Fruit fly (Drosophila melanogaster) whole organism, embryonic: ENCODE data around the gene H2.0.

Source experiments
- Atf6 ChIP-seq: fragments of 200-800 bp; sonication (Bioruptor generic); IDR thresholded peaks from 2 replicates; pipeline ENCODE4 v1.3.6; 2022; ENCODE audit warnings: missing biosample characterization, missing genetic modification characterization
- C15 ChIP-seq: fragments of 200-800 bp; sonication (Bioruptor generic); IDR thresholded peaks from 3 replicates; pipeline ENCODE4 v1.3.6; 2022; ENCODE audit warnings: missing biosample characterization, missing genetic modification characterization
- CG10366 ChIP-seq: fragments of 200-800 bp; sonication (Bioruptor generic); IDR thresholded peaks from 2 replicates; pipeline ENCODE4 v1.3.6; 2022; ENCODE audit warnings: missing biosample characterization, missing genetic modification characterization
- CG12236 ChIP-seq: fragments of 200-800 bp; sonication (Bioruptor generic); optimal IDR thresholded peaks from 2 replicates; lab custom pipeline; 2016; ENCODE audit warnings: missing biosample characterization, missing genetic modification characterization
- CG14860 ChIP-seq: fragments of 200-800 bp; sonication (Bioruptor generic); IDR thresholded peaks from 3 replicates; pipeline ENCODE4 v1.3.6; 2022; ENCODE audit warnings: missing biosample characterization, missing genetic modification characterization; ENCODE audit not compliant: partially characterized antibody
- CG1603 ChIP-seq: fragments of 200-800 bp; sonication (Bioruptor generic); optimal IDR thresholded peaks from 2 replicates; lab custom pipeline; 2019; ENCODE audit warnings: missing biosample characterization, mild to moderate bottlenecking, missing genetic modification characterization, moderate library complexity
- CG17328 ChIP-seq: fragments of 200-800 bp; sonication (Bioruptor generic); IDR thresholded peaks from 2 replicates; pipeline ENCODE4 v1.3.6; 2022; ENCODE audit warnings: missing biosample characterization, missing genetic modification characterization
- CG17912 ChIP-seq: fragments of 200-800 bp; sonication (Bioruptor generic); optimal IDR thresholded peaks from 2 replicates; lab custom pipeline; 2018; ENCODE audit warnings: missing biosample characterization, mild to moderate bottlenecking, missing genetic modification characterization
- CG1792 ChIP-seq: fragments of 200-800 bp; sonication (Bioruptor generic); optimal IDR thresholded peaks from 2 replicates; lab custom pipeline; 2016; ENCODE audit warnings: missing biosample characterization, missing genetic modification characterization
- CG18764 ChIP-seq: fragments of 200-800 bp; sonication (Bioruptor generic); optimal IDR thresholded peaks from 3 replicates; lab custom pipeline; 2016; ENCODE audit warnings: missing biosample characterization, missing genetic modification characterization
- CG2116 ChIP-seq: fragments of 200-800 bp; sonication (Bioruptor generic); optimal IDR thresholded peaks from 3 replicates; lab custom pipeline; 2018; ENCODE audit warnings: missing biosample characterization, mild to moderate bottlenecking, missing genetic modification characterization
- CG2120 ChIP-seq: fragments of 200-800 bp; sonication (Bioruptor generic); optimal IDR thresholded peaks from 3 replicates; lab custom pipeline; 2016; ENCODE audit warnings: missing biosample characterization, missing genetic modification characterization
- CG2199 ChIP-seq: fragments of 200-800 bp; sonication (Bioruptor generic); IDR thresholded peaks from 3 replicates; pipeline ENCODE4 v1.3.6; 2022; ENCODE audit warnings: missing biosample characterization, missing genetic modification characterization
- CG42726 ChIP-seq: fragments of 200-800 bp; sonication (Bioruptor generic); IDR thresholded peaks from 2 replicates; pipeline ENCODE4 v1.3.6; 2022; ENCODE audit warnings: missing biosample characterization, missing genetic modification characterization; ENCODE audit not compliant: partially characterized antibody
- CG43689 ChIP-seq: fragments of 200-800 bp; sonication (Bioruptor generic); IDR thresholded peaks from 2 replicates; pipeline ENCODE4 v1.3.6; 2022; ENCODE audit warnings: missing biosample characterization, missing genetic modification characterization
- CG4404 ChIP-seq: fragments of 200-800 bp; sonication (Bioruptor generic); IDR thresholded peaks from 2 replicates; pipeline ENCODE4 v1.3.6; 2022; ENCODE audit warnings: missing biosample characterization, missing genetic modification characterization
- CrebB ChIP-seq: fragments of 200-800 bp; sonication (Bioruptor generic); optimal IDR thresholded peaks from 3 replicates; lab custom pipeline; 2018; ENCODE audit warnings: missing biosample characterization, mild to moderate bottlenecking, missing genetic modification characterization
- Dll ChIP-seq: fragments of 200-800 bp; sonication (Bioruptor generic); IDR thresholded peaks from 4 replicates; pipeline ENCODE4 v1.3.6; 2022; ENCODE audit warnings: missing biosample characterization, missing genetic modification characterization; ENCODE audit not compliant: partially characterized antibody
- E2f2 ChIP-seq: fragments of 200-800 bp; sonication (Bioruptor generic); IDR thresholded peaks from 2 replicates; pipeline ENCODE4 v1.3.6; 2022; ENCODE audit warnings: missing biosample characterization, missing genetic modification characterization
- Ets65A ChIP-seq: fragments of 200-800 bp; sonication (Bioruptor generic); peaks from one replicate; lab custom pipeline; 2016; ENCODE audit warnings: missing biosample characterization, missing genetic modification characterization
- Hsf ChIP-seq: fragments of 200-800 bp; sonication (Bioruptor generic); optimal IDR thresholded peaks from 3 replicates; lab custom pipeline; 2016; ENCODE audit warnings: missing biosample characterization, missing genetic modification characterization
- MBD-R2 ChIP-seq: fragments of 200-800 bp; sonication (Bioruptor generic); IDR thresholded peaks from 2 replicates; pipeline ENCODE4 v1.3.6; 2022; ENCODE audit warnings: missing biosample characterization, missing genetic modification characterization
- NC2β ChIP-seq: fragments of 200-800 bp; sonication (Bioruptor generic); optimal IDR thresholded peaks from 2 replicates; lab custom pipeline; 2016; ENCODE audit warnings: missing biosample characterization, missing genetic modification characterization
- PHDP ChIP-seq: fragments of 200-800 bp; sonication (Bioruptor generic); optimal IDR thresholded peaks from 3 replicates; lab custom pipeline; 2018; ENCODE audit warnings: missing biosample characterization, mild to moderate bottlenecking, missing genetic modification characterization, moderate library complexity
- Spps ChIP-seq: fragments of 200-800 bp; sonication (Bioruptor generic); optimal IDR thresholded peaks from 2 replicates; lab custom pipeline; 2018; ENCODE audit warnings: missing biosample characterization, mild to moderate bottlenecking, missing genetic modification characterization
- Sry-β ChIP-seq: fragments of 200-800 bp; sonication (Bioruptor generic); optimal IDR thresholded peaks from 2 replicates; lab custom pipeline; 2018; ENCODE audit warnings: missing biosample characterization, mild to moderate bottlenecking, missing genetic modification characterization, moderate library complexity
- Sry-δ ChIP-seq: fragments of 200-800 bp; sonication (Bioruptor generic); optimal IDR thresholded peaks from 2 replicates; lab custom pipeline; 2016; ENCODE audit warnings: missing biosample characterization, missing genetic modification characterization
- Trl ChIP-seq, 3 experiments: fragments of >200 bp in 2 of 3; fragments of 200-800 bp in 1 of 3; sonication (Bioruptor generic) in 1 of 3; optimal IDR thresholded peaks; 2 replicates in 1 of 3; 3 replicates in 2 of 3; lab custom pipeline; 2016 to 2017; ENCODE audit warnings: missing biosample characterization in 1 of 3, missing genetic modification characterization in 1 of 3
- chm ChIP-seq: fragments of 200-800 bp; sonication (Bioruptor generic); IDR thresholded peaks from 2 replicates; pipeline ENCODE4 v1.3.6; 2022; ENCODE audit warnings: missing biosample characterization, missing genetic modification characterization
- crc ChIP-seq: fragments of 200-800 bp; sonication (Bioruptor generic); optimal IDR thresholded peaks from 2 replicates; lab custom pipeline; 2016; ENCODE audit warnings: missing biosample characterization, missing genetic modification characterization
- crp ChIP-seq, 2 experiments: fragments of 200-800 bp; sonication (Bioruptor generic); optimal IDR thresholded peaks; 2 replicates in 1 of 2; 3 replicates in 1 of 2; lab custom pipeline; 2017; ENCODE audit warnings: missing biosample characterization in 2 of 2, missing genetic modification characterization in 2 of 2, mild to moderate bottlenecking in 1 of 2, moderate library complexity in 1 of 2
- emc ChIP-seq: fragments of 200-800 bp; sonication (Bioruptor generic); optimal IDR thresholded peaks from 2 replicates; lab custom pipeline; 2016; ENCODE audit warnings: missing biosample characterization, missing genetic modification characterization
- ems ChIP-seq: fragments of 200-800 bp; sonication (Bioruptor generic); optimal IDR thresholded peaks from 3 replicates; lab custom pipeline; 2016; ENCODE audit warnings: missing biosample characterization, missing genetic modification characterization
- fd3F ChIP-seq: fragments of 200-800 bp; sonication (Bioruptor generic); optimal IDR thresholded peaks from 2 replicates; lab custom pipeline; 2018; ENCODE audit warnings: missing biosample characterization, mild to moderate bottlenecking, missing genetic modification characterization, moderate library complexity
- grn ChIP-seq: fragments of 200-800 bp; sonication (Bioruptor generic); optimal IDR thresholded peaks from 3 replicates; lab custom pipeline; 2017; ENCODE audit warnings: missing biosample characterization, missing genetic modification characterization
- gsb ChIP-seq: fragments of 200-800 bp; sonication (Bioruptor generic); IDR thresholded peaks from 2 replicates; pipeline ENCODE4 v1.3.6; 2022; ENCODE audit warnings: missing biosample characterization, missing genetic modification characterization
- hbn ChIP-seq: fragments of 200-800 bp; sonication (Bioruptor generic); IDR thresholded peaks from 2 replicates; pipeline ENCODE4 v1.3.6; 2022; ENCODE audit warnings: missing biosample characterization, missing genetic modification characterization; ENCODE audit not compliant: partially characterized antibody
- mirr ChIP-seq: fragments of 200-800 bp; sonication (Bioruptor generic); optimal IDR thresholded peaks from 3 replicates; lab custom pipeline; 2018; ENCODE audit warnings: missing biosample characterization, mild to moderate bottlenecking, missing genetic modification characterization
- nmo ChIP-seq: fragments of 200-800 bp; sonication (Bioruptor generic); optimal IDR thresholded peaks from 2 replicates; lab custom pipeline; 2018; ENCODE audit warnings: missing biosample characterization, mild to moderate bottlenecking, missing genetic modification characterization, moderate library complexity
- phol ChIP-seq: fragments of 200-800 bp; sonication (Bioruptor generic); optimal IDR thresholded peaks from 3 replicates; lab custom pipeline; 2018; ENCODE audit warnings: missing biosample characterization, mild to moderate bottlenecking, missing genetic modification characterization, moderate library complexity
- pnt ChIP-seq: fragments of 200-800 bp; sonication (Bioruptor generic); optimal IDR thresholded peaks from 3 replicates; lab custom pipeline; 2016; ENCODE audit warnings: missing biosample characterization, missing genetic modification characterization
- pros ChIP-seq: fragments of 200-800 bp; sonication (Bioruptor generic); optimal IDR thresholded peaks from 3 replicates; lab custom pipeline; 2019; ENCODE audit warnings: missing biosample characterization, mild to moderate bottlenecking, missing genetic modification characterization, moderate library complexity
- sisA ChIP-seq: fragments of 200-800 bp; sonication (Bioruptor generic); IDR thresholded peaks from 2 replicates; pipeline ENCODE4 v1.3.6; 2022; ENCODE audit warnings: missing biosample characterization, missing genetic modification characterization
- so ChIP-seq: fragments of 200-800 bp; sonication (Bioruptor generic); IDR thresholded peaks from 3 replicates; pipeline ENCODE4 v1.3.6; 2022; ENCODE audit warnings: missing biosample characterization, missing genetic modification characterization
- unc-4 ChIP-seq: fragments of 200-800 bp; sonication (Bioruptor generic); IDR thresholded peaks from 2 replicates; pipeline ENCODE4 v1.3.6; 2022; ENCODE audit warnings: missing biosample characterization, missing genetic modification characterization; ENCODE audit not compliant: partially characterized antibody
- zen ChIP-seq: fragments of 200-800 bp; sonication (Bioruptor generic); optimal IDR thresholded peaks from 3 replicates; lab custom pipeline; 2018; ENCODE audit warnings: missing biosample characterization, mild to moderate bottlenecking, missing genetic modification characterization, moderate library complexity

Gene H2.0

dm6 chr2L:6045972-6046718 lies 26.9 kb upstream of the H2.0 start, which contains the start of gene Pfas (continued):
- TF ChIP-seq CG14860 (GFP tag; lab: Robert Waterston, UW) (no peak), so (GFP tag; lab: Robert Waterston, UW) (no peak), Ets65A (GFP tag; lab: Kevin White, UChicago) (no peak), chm (peak; percentile 38; the same call in 1 of the 2 replicates), CG17328 (GFP tag; lab: Robert Waterston, UW) (0 out of 2 replicates have a peak, but pooled peaks have one; percentile 13), CG4404 (GFP tag; lab: Robert Waterston, UW) (no peak), C15 (GFP tag; lab: Robert Waterston, UW) (no peak), CG1603 (peak; percentile 58), gsb (GFP tag; lab: Robert Waterston, UW) (no peak), CG10366 (GFP tag; lab: Robert Waterston, UW) (peak; percentile 36; the same call in 1 of the 2 replicates), Sry-β (GFP tag; lab: Kevin White, UChicago) (no peak), Sry-δ (GFP tag; lab: Kevin White, UChicago) (peak; percentile 34)

- TF ChIP-seq grn (no peak), CG42726 (0 out of 2 replicates have a peak, but pooled peaks have one; percentile 20)
These were observed 26.3 kb upstream of the H2.0 start for dm6 chr2L:6045484-6045883.

dm6 chr2L:6037830-6038229 lies 18.6 kb upstream of the H2.0 start, which contains the start of the genes CG9117 and CG31643:
Gene CG9117 (minus strand): TSS chr2L:6037902.
Gene CG31643 (plus strand): TSS chr2L:6038117.
- TF ChIP-seq phol (peak; percentile 69), NC2β (GFP tag; lab: Kevin White, UChicago) (peak; percentile 32), emc (GFP tag; lab: Kevin White, UChicago) (no peak), MBD-R2 (peak; percentile 82), fd3F (GFP tag; lab: Kevin White, UChicago) (peak; percentile 34), CrebB (peak; percentile 35), Dll (GFP tag; lab: Robert Waterston, UW) (peak; percentile 53; the same call in 1 of the 4 replicates), E2f2 (GFP tag; lab: Robert Waterston, UW) (peak; percentile 28), CG2199 (GFP tag; lab: Robert Waterston, UW) (no peak), pnt (GFP tag; lab: Kevin White, UChicago) (peak; percentile 39), Hsf (GFP tag; lab: Kevin White, UChicago) (peak; percentile 57), crp (GFP tag; optimal IDR thresholded peaks at IDR 0.05; lab: Kevin White, UChicago) (peak; percentile 98 to 100), pros (GFP tag; lab: Kevin White, UChicago) (no peak), nmo (GFP tag; lab: Kevin White, UChicago) (peak; percentile 69), crc (GFP tag; lab: Kevin White, UChicago) (peak; percentile 4), CG2116 (peak; percentile 57), CG18764 (GFP tag; lab: Kevin White, UChicago) (peak; percentile 41), zen (tag; lab: Kevin White, UChicago) (peak; percentile 26), Sry-β (GFP tag; lab: Kevin White, UChicago) (peak; percentile 1), CG1792 (GFP tag; lab: Kevin White, UChicago) (no peak), Trl (optimal IDR thresholded peaks at IDR 0.05; lab: Kevin White, UChicago) (no peak), Trl (GFP tag; optimal IDR thresholded peaks at IDR 0.05; lab: Kevin White, UChicago) (peak; percentile 46), Atf6 (GFP tag; lab: Robert Waterston, UW) (peak; percentile 52; the same call in 1 of the 2 replicates), unc-4 (GFP tag; lab: Robert Waterston, UW) (peak; percentile 36; the same call in 1 of the 2 replicates), Spps (tag; lab: Kevin White, UChicago) (no peak), hbn (GFP tag; lab: Robert Waterston, UW) (peak; percentile 34; the same call in 1 of the 2 replicates), CG17912 (GFP tag; lab: Kevin White, UChicago) (peak; percentile 12), PHDP (tag; lab: Kevin White, UChicago) (peak; percentile 66), CG12236 (GFP tag; lab: Kevin White, UChicago) (peak; percentile 37), CG43689 (no peak), sisA (GFP tag; lab: Robert Waterston, UW) (peak; percentile 25; the same call in 1 of the 2 replicates), mirr (GFP tag; lab: Kevin White, UChicago) (peak; percentile 48), CG2120 (GFP tag; lab: Kevin White, UChicago) (peak; percentile 85), ems (GFP tag; lab: Kevin White, UChicago) (peak; percentile 52)
